Worm (Caenorhabditis elegans) whole organism, late embryonic: Measurements from ENCODE around the gene K05G3.1.

Experiments used
- ceh-14 ChIP-seq: sonication (generic microtip); optimal IDR thresholded peaks from 2 replicates; lab custom pipeline; 2016; ENCODE audit warnings: missing genotype, missing genetic modification characterization, missing compliant biosample characterization
- elt-2 ChIP-seq: sonication (generic microtip); optimal IDR thresholded peaks from 2 replicates; lab custom pipeline; 2016; ENCODE audit warnings: missing genetic modification reagents, missing genetic modification characterization, missing compliant biosample characterization
- elt-4 ChIP-seq: sonication (generic microtip); optimal IDR thresholded peaks from 2 replicates; lab custom pipeline; 2016; ENCODE audit warnings: missing genetic modification characterization, missing compliant biosample characterization
- pha-4 ChIP-seq: fragments of 150-350 bp; optimal IDR thresholded peaks from 2 replicates; lab custom pipeline; 2018; ENCODE audit warnings: missing biosample characterization, missing genetic modification reagents, missing genetic modification characterization
- rnt-1 ChIP-seq: sonication (generic microtip); optimal IDR thresholded peaks from 2 replicates; lab custom pipeline; 2016; ENCODE audit warnings: missing genetic modification characterization, missing compliant biosample characterization
- unc-55 ChIP-seq: sonication (generic microtip); optimal IDR thresholded peaks from 2 replicates; lab custom pipeline; 2017; ENCODE audit warnings: missing biosample characterization, missing genetic modification reagents, missing genetic modification characterization

- TF ChIP-seq ceh-14 = no peak
- TF ChIP-seq pha-4 = no peak
- no peak for TF ChIP-seq elt-4 (tag; lab: Kevin White, UChicago)
- no peak for TF ChIP-seq unc-55 (GFP tag; lab: Kevin White, UChicago)
- peak; percentile 74 for TF ChIP-seq elt-2 (tag; lab: Kevin White, UChicago)
- no peak for TF ChIP-seq rnt-1 (tag; lab: Kevin White, UChicago)
Measured at ce11 chrX:16456659-16457058, 44.5 kb upstream of the K05G3.1 start, which contains the start of gene nas-39.
